Worm (Caenorhabditis elegans): ENCODE data around the gene T28C6.3.
"Not testable (repeated sequence)": the region's sequence is repeated elsewhere in the genome, so short reads cannot be mapped to it uniquely, and the experiment has no call there.

The T28C6.3 gene

ce11 chrIV:8784855-8785327 is 35.2 kb upstream of the T28C6.3 start, which contains the start of gene C33D9.13:
C33D9.13 (minus strand) TSS chrIV:8785277.
- no peak for TF ChIP-seq unc-39 (tag; optimal IDR thresholded peaks at IDR 0.05)
- TF ChIP-seq mab-5 (tag; optimal IDR thresholded peaks at IDR 0.05) = no peak
- peak; percentile 24 for TF ChIP-seq C34F6.9 (tag; optimal IDR thresholded peaks at IDR 0.05)
- no peak for TF ChIP-seq elt-3 (tag; optimal IDR thresholded peaks at IDR 0.05)
- no peak for TF ChIP-seq nhr-11 (tag; optimal IDR thresholded peaks at IDR 0.05)
- TF ChIP-seq ztf-1 (GFP tag; conservative IDR thresholded peaks at IDR 0.05) = no peak
- no peak for TF ChIP-seq peb-1 (tag; optimal IDR thresholded peaks at IDR 0.05)
- peak; percentile 48 for TF ChIP-seq unc-55 (GFP tag; optimal IDR thresholded peaks at IDR 0.05)
- no peak for TF ChIP-seq nhr-10 (tag; optimal IDR thresholded peaks at IDR 0.05)
- TF ChIP-seq unc-62 (GFP tag; optimal IDR thresholded peaks at IDR 0.05) = no peak
- no peak for TF ChIP-seq nhr-237 (tag; optimal IDR thresholded peaks at IDR 0.05)
- no peak for TF ChIP-seq ztf-11 (tag; optimal IDR thresholded peaks at IDR 0.05)
- TF ChIP-seq gmeb-1 (tag; optimal IDR thresholded peaks at IDR 0.05) = no peak
- no peak for TF ChIP-seq F13H6.1 (tag; optimal IDR thresholded peaks at IDR 0.05)
- TF ChIP-seq blmp-1 (tag; optimal IDR thresholded peaks at IDR 0.05; ENCODE audit: insufficient read depth) = no peak
- no peak for TF ChIP-seq nhr-77 (tag; optimal IDR thresholded peaks at IDR 0.05)

- peak in 1 of 2 experiments; percentile 30 for TF ChIP-seq lsy-2 (tag; optimal IDR thresholded peaks at IDR 0.05)
- TF ChIP-seq unc-55 (GFP tag; optimal IDR thresholded peaks at IDR 0.05) = peak; percentile 60
- no peak for TF ChIP-seq aly-2 (tag; optimal IDR thresholded peaks at IDR 0.05)
- peak; percentile 40 for TF ChIP-seq C34F6.9 (tag; optimal IDR thresholded peaks at IDR 0.05)
- TF ChIP-seq peb-1 (tag; optimal IDR thresholded peaks at IDR 0.05) = no peak
- TF ChIP-seq snpc-4 (tag; optimal IDR thresholded peaks at IDR 0.05) = no peak
- TF ChIP-seq elt-1 (tag; optimal IDR thresholded peaks at IDR 0.05) = no peak
- TF ChIP-seq nhr-21 (tag; optimal IDR thresholded peaks at IDR 0.05) = no peak
- no peak for TF ChIP-seq lin-11 (tag; optimal IDR thresholded peaks at IDR 0.05)
- no peak for TF ChIP-seq ztf-4 (tag; optimal IDR thresholded peaks at IDR 0.05)
- TF ChIP-seq sma-9 (GFP tag; optimal IDR thresholded peaks at IDR 0.05) = no peak
- no peak for TF ChIP-seq sma-9 (tag; optimal IDR thresholded peaks at IDR 0.05)
- no peak for TF ChIP-seq zag-1 (tag; optimal IDR thresholded peaks at IDR 0.05)
- TF ChIP-seq elt-3 (tag; optimal IDR thresholded peaks at IDR 0.05) = no peak
- TF ChIP-seq nhr-129 (tag; optimal IDR thresholded peaks at IDR 0.05) = no peak
- TF ChIP-seq nhr-11 (tag; optimal IDR thresholded peaks at IDR 0.05) = no peak
Observed at ce11 chrIV:8786654-8787053, 33.5 kb upstream of the T28C6.3 start, which contains the start of gene C33D9.8. C33D9.8 (minus strand) TSS chrIV:8786752.

ce11 chrIV:8788048-8788447 is 32.1 kb upstream of the T28C6.3 start, which contains the start of gene C33D9.10:
C33D9.10 (minus strand) TSS chrIV:8788148.
- not testable (repeated sequence) for TF ChIP-seq mab-5, nhr-21, crh-2 (tag; optimal IDR thresholded peaks at IDR 0.05)

- TF ChIP-seq egl-27 (tag; optimal IDR thresholded peaks at IDR 0.05) (no peak), ceh-82 (tag; optimal IDR thresholded peaks at IDR 0.05) (no peak), mbf-1 (tag; optimal IDR thresholded peaks at IDR 0.05) (no peak), snpc-4 (tag; optimal IDR thresholded peaks at IDR 0.05) (no peak), nhr-10 (tag; optimal IDR thresholded peaks at IDR 0.05) (no peak), nhr-21 (tag; optimal IDR thresholded peaks at IDR 0.05) (no peak), zag-1 (tag; optimal IDR thresholded peaks at IDR 0.05) (no peak), nhr-12 (tag; optimal IDR thresholded peaks at IDR 0.05) (no peak)
Observed at ce11 chrIV:8790144-8790543, 30.0 kb upstream of the T28C6.3 start, which contains the start of gene sru-35. sru-35 (minus strand) TSS chrIV:8790244.

- no peak for TF ChIP-seq ZK546.5 (tag; optimal IDR thresholded peaks at IDR 0.05)
- no peak for TF ChIP-seq lin-13 (GFP tag; optimal IDR thresholded peaks at IDR 0.05)
- no peak for TF ChIP-seq elt-1 (tag; optimal IDR thresholded peaks at IDR 0.05)
- TF ChIP-seq unc-62 (GFP tag; optimal IDR thresholded peaks at IDR 0.05) = no peak
Observed at ce11 chrIV:8792808-8793207, 27.3 kb upstream of the T28C6.3 start, which contains the start of gene C33D9.3. C33D9.3 (minus strand) TSS chrIV:8792908.

Measured in whole organism, L2 larva.